Worm (Caenorhabditis elegans) whole organism, L4/young adult: ENCODE data around the gene Y44A6D.6.

Experiments
- W03F9.2 ChIP-seq: fragments of 150-350 bp; optimal IDR thresholded peaks from 2 replicates; lab custom pipeline; 2014; ENCODE audit warnings: missing biosample characterization, missing genetic modification characterization
- dao-5 ChIP-seq: sonication (generic microtip); optimal IDR thresholded peaks from 2 replicates; lab custom pipeline; 2016; ENCODE audit warnings: missing genotype, missing genetic modification characterization, moderate library complexity, missing compliant biosample characterization
- him-1 ChIP-seq: sonication (generic microtip); optimal IDR thresholded peaks from 2 replicates; lab custom pipeline; 2016; ENCODE audit warnings: missing genotype, missing genetic modification reagents, missing genetic modification characterization, missing compliant biosample characterization

DNA sequence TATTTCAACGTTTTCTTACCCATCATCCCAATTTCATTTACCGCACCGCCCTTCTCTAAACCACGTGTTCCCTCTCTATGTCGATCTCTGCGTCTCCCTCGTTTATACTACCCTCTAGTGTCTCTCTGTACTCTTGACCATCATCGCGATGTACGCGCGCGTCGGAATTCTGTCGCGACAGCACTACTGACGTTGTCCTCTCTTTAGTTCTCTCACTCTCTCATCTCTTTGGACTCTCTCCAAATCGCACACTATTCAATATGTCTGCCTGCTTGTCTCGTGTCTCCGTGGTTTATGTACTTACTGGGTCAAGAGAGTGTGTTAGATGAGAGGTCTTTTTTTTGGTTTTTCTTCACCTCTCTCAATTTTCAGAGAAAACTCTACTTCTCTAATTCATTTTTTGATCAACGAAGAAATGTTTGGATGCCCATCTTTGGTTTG is 28.9 kb upstream of the Y44A6D.6 start:
- peak; percentile 94 for TF ChIP-seq him-1 (tag; lab: Kevin White, UChicago)
- peak; percentile 82 for TF ChIP-seq W03F9.2 (tag; lab: Kevin White, UChicago)
- TF ChIP-seq dao-5 (tag; lab: Kevin White, UChicago) = no peak
